Fruit fly (Drosophila melanogaster): Measurements from ENCODE around the gene pira.

Gene pira

dm6 chrX:12750582-12750927 is 12.9 kb downstream of the pira start:
- TF ChIP-seq usp (GFP tag; optimal IDR thresholded peaks at IDR 0.05) = no peak
- TF ChIP-seq Dif (GFP tag; optimal IDR thresholded peaks at IDR 0.05; ENCODE audit: partially characterized antibody) = peak; percentile 22
- TF ChIP-seq dl (GFP tag; optimal IDR thresholded peaks at IDR 0.05; ENCODE audit: insufficient read depth in 1 of 2, partially characterized antibody in 2 of 2) = peak in 1 of 2 experiments; percentile 36
- peak; percentile 7 for TF ChIP-seq jim (GFP tag; optimal IDR thresholded peaks at IDR 0.05)
- TF ChIP-seq Jra (GFP tag; optimal IDR thresholded peaks at IDR 0.05) = no peak
- no peak for TF ChIP-seq GATAd (GFP tag; optimal IDR thresholded peaks at IDR 0.05)
- TF ChIP-seq Hr78 (GFP tag; optimal IDR thresholded peaks at IDR 0.05) = no peak
- TF ChIP-seq Vsx2 (GFP tag; optimal IDR thresholded peaks at IDR 0.05; ENCODE audit: partially characterized antibody) = peak; percentile 2
- no peak for TF ChIP-seq N (GFP tag; optimal IDR thresholded peaks at IDR 0.05)
- TF ChIP-seq woc (GFP tag; optimal IDR thresholded peaks at IDR 0.05) = no peak
- TF ChIP-seq CrebA (GFP tag; optimal IDR thresholded peaks at IDR 0.05; ENCODE audit: borderline replicate concordance) = peak; percentile 64

dm6 chrX:12749891-12750581 is 13.4 kb downstream of the pira start:
- TF ChIP-seq psq (GFP tag; optimal IDR thresholded peaks at IDR 0.05) (peak; percentile 56), dsf (GFP tag; optimal IDR thresholded peaks at IDR 0.05; ENCODE audit: borderline replicate concordance) (no peak)

- TF ChIP-seq Mio (GFP tag; optimal IDR thresholded peaks at IDR 0.05) (no peak), Dfd (GFP tag; optimal IDR thresholded peaks at IDR 0.05) (peak; percentile 18), dl (GFP tag; optimal IDR thresholded peaks at IDR 0.05; ENCODE audit: insufficient read depth in 1 of 2, partially characterized antibody in 2 of 2) (no peak), dsf (GFP tag; optimal IDR thresholded peaks at IDR 0.05; ENCODE audit: borderline replicate concordance) (no peak), N (GFP tag; optimal IDR thresholded peaks at IDR 0.05) (no peak), Myc (optimal IDR thresholded peaks at IDR 0.05) (no peak)
Observed at dm6 chrX:12748967-12749366, 14.4 kb downstream of the pira start.

- peak; percentile 8 for TF ChIP-seq rgr (GFP tag; optimal IDR thresholded peaks at IDR 0.05)
- no peak for TF ChIP-seq tai (GFP tag; optimal IDR thresholded peaks at IDR 0.05)
- peak; percentile 58 for TF ChIP-seq Dif (GFP tag; optimal IDR thresholded peaks at IDR 0.05; ENCODE audit: partially characterized antibody)
- peak in 1 of 2 experiments; percentile 32 for TF ChIP-seq foxo (GFP tag; optimal IDR thresholded peaks at IDR 0.05)
- TF ChIP-seq dmrt93B (GFP tag; optimal IDR thresholded peaks at IDR 0.05) = peak; percentile 18
- peak; percentile 99 for TF ChIP-seq psq (GFP tag; optimal IDR thresholded peaks at IDR 0.05)
- peak; percentile 34 for TF ChIP-seq Sp1 (GFP tag; optimal IDR thresholded peaks at IDR 0.05)
- no peak for TF ChIP-seq jim (GFP tag; optimal IDR thresholded peaks at IDR 0.05)
- TF ChIP-seq N (GFP tag; optimal IDR thresholded peaks at IDR 0.05) = no peak
- peak; percentile 39 for TF ChIP-seq HLH106 (tag; optimal IDR thresholded peaks at IDR 0.05)
- peak; percentile 8 for TF ChIP-seq fru (GFP tag; optimal IDR thresholded peaks at IDR 0.05)
Observed at dm6 chrX:12747746-12748710, 15.4 kb downstream of the pira start.

- TF ChIP-seq OdsH (GFP tag; optimal IDR thresholded peaks at IDR 0.05) = no peak
- TF ChIP-seq sage (GFP tag; optimal IDR thresholded peaks at IDR 0.05) = no peak
- TF ChIP-seq dl (GFP tag; optimal IDR thresholded peaks at IDR 0.05; ENCODE audit: insufficient read depth in 1 of 2, partially characterized antibody in 2 of 2) = peak in 1 of 2 experiments; percentile 65
- no peak for TF ChIP-seq fru (GFP tag; optimal IDR thresholded peaks at IDR 0.05)
- TF ChIP-seq Rel (GFP tag; optimal IDR thresholded peaks at IDR 0.05) = no peak
- no peak for TF ChIP-seq Rel (tag; optimal IDR thresholded peaks at IDR 0.05)
- no peak for TF ChIP-seq pan (optimal IDR thresholded peaks at IDR 0.05)
- no peak for TF ChIP-seq GATAd (GFP tag; optimal IDR thresholded peaks at IDR 0.05)
- TF ChIP-seq Dif (GFP tag; optimal IDR thresholded peaks at IDR 0.05; ENCODE audit: partially characterized antibody) = peak; percentile 67
- TF ChIP-seq Mio (GFP tag; optimal IDR thresholded peaks at IDR 0.05) = no peak
- TF ChIP-seq usp (GFP tag; optimal IDR thresholded peaks at IDR 0.05) = no peak
- TF ChIP-seq tai (GFP tag; optimal IDR thresholded peaks at IDR 0.05) = no peak
- no peak for TF ChIP-seq jim (GFP tag; optimal IDR thresholded peaks at IDR 0.05)
- peak; percentile 88 for TF ChIP-seq Vsx2 (GFP tag; optimal IDR thresholded peaks at IDR 0.05; ENCODE audit: partially characterized antibody)
- TF ChIP-seq rgr (GFP tag; optimal IDR thresholded peaks at IDR 0.05) = no peak
- TF ChIP-seq psq (GFP tag; optimal IDR thresholded peaks at IDR 0.05) = no peak
- no peak for TF ChIP-seq sv (GFP tag; optimal IDR thresholded peaks at IDR 0.05)
- no peak for TF ChIP-seq Hr78 (GFP tag; optimal IDR thresholded peaks at IDR 0.05)
- no peak for TF ChIP-seq CG32264 (GFP tag; optimal IDR thresholded peaks at IDR 0.05)
Observed at dm6 chrX:12745117-12745516, 18.3 kb downstream of the pira start.
